Worm (Caenorhabditis elegans) whole organism, midembryonic: ENCODE measurements around the gene F02C12.1.
A peak's percentile ranks its signal among the peaks of the same experiment; 100 is the strongest.

Source experiments
- T22C8.4 ChIP-seq: fragments of 200-800 bp; sonication (Bioruptor generic); IDR thresholded peaks from 2 replicates; pipeline ENCODE4 v1.3.6; 2022; ENCODE audit warnings: missing genetic modification characterization, missing compliant biosample characterization
- cog-1 ChIP-seq: sonication (generic microtip); optimal IDR thresholded peaks from 2 replicates; lab custom pipeline; 2016; ENCODE audit warnings: missing genetic modification characterization, missing compliant biosample characterization
- flt-1 ChIP-seq: fragments of 200-800 bp; sonication (Bioruptor generic); IDR thresholded peaks from 2 replicates; pipeline ENCODE4 v1.3.6; 2022; ENCODE audit warnings: missing genetic modification characterization, missing compliant biosample characterization
- klf-2 ChIP-seq: fragments of 200-800 bp; sonication (Bioruptor generic); conservative IDR thresholded peaks from 2 replicates; pipeline ENCODE4 v1.3.6; 2022; ENCODE audit warnings: missing genetic modification reagents, missing genetic modification characterization, missing compliant biosample characterization
- med-1 ChIP-seq: sonication (generic microtip); optimal IDR thresholded peaks from 2 replicates; lab custom pipeline; 2017; ENCODE audit warnings: missing genetic modification characterization, mild to moderate bottlenecking, missing compliant biosample characterization, antibody characterized with exemption, missing genetic modification reagents; ENCODE audit not compliant: insufficient read depth
- ref-1 ChIP-seq: fragments of 200-800 bp; sonication (Bioruptor generic); conservative IDR thresholded peaks from 2 replicates; pipeline ENCODE4 v1.3.6; 2022; ENCODE audit warnings: missing genetic modification reagents, missing genetic modification characterization, missing compliant biosample characterization
- tab-1 ChIP-seq: fragments of 200-800 bp; sonication (Bioruptor generic); IDR thresholded peaks from 2 replicates; pipeline ENCODE4 v1.3.6; 2022; ENCODE audit warnings: missing genetic modification characterization, missing compliant biosample characterization
- ztf-23 ChIP-seq: fragments of 200-800 bp; sonication (Bioruptor generic); IDR thresholded peaks from 2 replicates; pipeline ENCODE4 v1.3.6; 2022; ENCODE audit warnings: missing genetic modification reagents, missing genetic modification characterization, missing compliant biosample characterization
- ztf-29 ChIP-seq: fragments of 200-800 bp; sonication (Bioruptor generic); IDR thresholded peaks from 2 replicates; pipeline ENCODE4 v1.3.6; 2022; ENCODE audit warnings: missing genetic modification reagents, missing genetic modification characterization, missing compliant biosample characterization

F02C12.1 gene

ce11 chrX:13442446-13442845 lies 40.6 kb downstream of the F02C12.1 start:
- TF ChIP-seq klf-2: 0 out of 2 replicates have a peak, but pooled peaks have one; percentile 19
- TF ChIP-seq med-1 (GFP tag; lab: Kevin White, UChicago): no peak
- peak; percentile 70; the same call in 1 of the 2 replicates for TF ChIP-seq ztf-23 (GFP tag; lab: Robert Waterston, UW)
- peak; percentile 46 for TF ChIP-seq cog-1
- no peak for TF ChIP-seq T22C8.4
- peak; percentile 65 for TF ChIP-seq flt-1 (GFP tag; lab: Robert Waterston, UW)

- TF ChIP-seq ztf-23 (GFP tag; lab: Robert Waterston, UW): no peak
Observed at ce11 chrX:13443283-13443682, 41.4 kb downstream of the F02C12.1 start.

ce11 chrX:13444267-13444666 lies 42.4 kb downstream of the F02C12.1 start:
- TF ChIP-seq ztf-29 (GFP tag; lab: Robert Waterston, UW): no peak
- no peak for TF ChIP-seq klf-2
- no peak for TF ChIP-seq T22C8.4
- TF ChIP-seq tab-1 (GFP tag; lab: Robert Waterston, UW): no peak

ce11 chrX:13446418-13446817 lies 44.5 kb downstream of the F02C12.1 start, which contains the start of gene set-8:
TSS of gene set-8 (plus strand) at chrX:13446718.
- TF ChIP-seq cog-1 (no peak), T22C8.4 (no peak), med-1 (GFP tag; lab: Kevin White, UChicago) (no peak), flt-1 (GFP tag; lab: Robert Waterston, UW) (no peak), ztf-29 (GFP tag; lab: Robert Waterston, UW) (no peak), klf-2 (no peak), ztf-23 (GFP tag; lab: Robert Waterston, UW) (no peak)

ce11 chrX:13448665-13449099 lies 46.8 kb downstream of the F02C12.1 start:
- TF ChIP-seq ztf-29 (GFP tag; lab: Robert Waterston, UW): peak; percentile 73
- TF ChIP-seq tab-1 (GFP tag; lab: Robert Waterston, UW): peak; percentile 87
- TF ChIP-seq klf-2: 0 out of 2 replicates have a peak, but pooled peaks have one; percentile 47
- peak; percentile 83 for TF ChIP-seq flt-1 (GFP tag; lab: Robert Waterston, UW)
- peak; percentile 68 for TF ChIP-seq ref-1
- peak; percentile 92 for TF ChIP-seq ztf-23 (GFP tag; lab: Robert Waterston, UW)
- peak; percentile 55 for TF ChIP-seq cog-1
- peak; percentile 74 for TF ChIP-seq T22C8.4

ce11 chrX:13451578-13451977 lies 49.7 kb downstream of the F02C12.1 start, which contains the start of gene F02D10.6:
TSS of gene F02D10.6 (minus strand) at chrX:13451678.
- TF ChIP-seq tab-1 (GFP tag; lab: Robert Waterston, UW): no peak
- TF ChIP-seq ztf-29 (GFP tag; lab: Robert Waterston, UW): no peak
- no peak for TF ChIP-seq flt-1 (GFP tag; lab: Robert Waterston, UW)
- no peak for TF ChIP-seq klf-2
- no peak for TF ChIP-seq med-1 (GFP tag; lab: Kevin White, UChicago)
- no peak for TF ChIP-seq cog-1
- TF ChIP-seq T22C8.4: no peak
- no peak for TF ChIP-seq ref-1
- no peak for TF ChIP-seq ztf-23 (GFP tag; lab: Robert Waterston, UW)
